Worm (Caenorhabditis elegans): ENCODE measurements around the gene laat-1.

laat-1 gene

ce11 chrII:255124-255523 is 17.5 kb upstream of the laat-1 start (continued):
- TF ChIP-seq ceh-8 (GFP tag; optimal IDR thresholded peaks at IDR 0.05) (peak; percentile 94), vab-15 (tag; optimal IDR thresholded peaks at IDR 0.05) (peak; percentile 93), sptf-1 (tag; optimal IDR thresholded peaks at IDR 0.05) (no peak), pqm-1 (tag; optimal IDR thresholded peaks at IDR 0.05) (peak; percentile 94), efl-3 (GFP tag; optimal IDR thresholded peaks at IDR 0.05) (peak; percentile 79), ztf-4 (tag; optimal IDR thresholded peaks at IDR 0.05) (peak; percentile 95), nhr-20 (tag; optimal IDR thresholded peaks at IDR 0.05) (peak; percentile 97), hpl-2 (GFP tag; optimal IDR thresholded peaks at IDR 0.05) (peak; percentile 93), nhr-237 (tag; optimal IDR thresholded peaks at IDR 0.05) (peak; percentile 86), lin-13 (GFP tag; optimal IDR thresholded peaks at IDR 0.05) (peak; percentile 98), hlh-17 (GFP tag; optimal IDR thresholded peaks at IDR 0.05; ENCODE audit: borderline replicate concordance) (no peak), mab-9 (GFP tag; IDR thresholded peaks at IDR 0.05) (peak; percentile 90), unc-30 (tag; optimal IDR thresholded peaks at IDR 0.05) (no peak), fkh-8 (tag; optimal IDR thresholded peaks at IDR 0.05) (peak; percentile 95), dpl-1 (GFP tag; optimal IDR thresholded peaks at IDR 0.05) (peak; percentile 88 to 91 (median 91)), ztf-11 (tag; optimal IDR thresholded peaks at IDR 0.05) (peak; percentile 48 to 93), hlh-4 (tag; optimal IDR thresholded peaks at IDR 0.05) (no peak), grh-1 (GFP tag; IDR thresholded peaks at IDR 0.05) (peak; percentile 92), irx-1 (tag; optimal IDR thresholded peaks at IDR 0.05) (peak; percentile 94), dsc-1 (tag; optimal IDR thresholded peaks at IDR 0.05) (peak; percentile 96), unc-98 (GFP tag; IDR thresholded peaks at IDR 0.05) (peak; percentile 65; the same call in 1 of the 2 replicates), pax-3 (tag; optimal IDR thresholded peaks at IDR 0.05) (peak; percentile 91), egl-13 (tag; optimal IDR thresholded peaks at IDR 0.05) (peak; percentile 86), nhr-76 (tag; optimal IDR thresholded peaks at IDR 0.05) (peak; percentile 58), ces-1 (GFP tag; optimal IDR thresholded peaks at IDR 0.05) (peak; percentile 93), blmp-1 (tag; optimal IDR thresholded peaks at IDR 0.05) (peak; percentile 75), ets-5 (GFP tag; IDR thresholded peaks at IDR 0.05) (no peak), lir-3 (tag; optimal IDR thresholded peaks at IDR 0.05; ENCODE audit: poor library complexity) (peak; percentile 91), nhr-85 (tag) (peak; percentile 97), nhr-28 (tag; optimal IDR thresholded peaks at IDR 0.05) (no peak), Y116A8C.19 (tag; optimal IDR thresholded peaks at IDR 0.05; ENCODE audit: borderline replicate concordance) (no peak), zag-1 (tag; optimal IDR thresholded peaks at IDR 0.05) (peak; percentile 62), jun-1 (tag; optimal IDR thresholded peaks at IDR 0.05) (peak; percentile 90), fkh-4 (tag; optimal IDR thresholded peaks at IDR 0.05; ENCODE audit: borderline replicate concordance) (peak; percentile 84), sox-4 (tag; optimal IDR thresholded peaks at IDR 0.05) (peak; percentile 91), egl-27 (tag; optimal IDR thresholded peaks at IDR 0.05) (peak; percentile 60 to 69), nhr-19 (GFP tag; conservative IDR thresholded peaks at IDR 0.05) (peak; percentile 96), F16B12.6 (tag; optimal IDR thresholded peaks at IDR 0.05) (peak; percentile 74), lsy-2 (tag; optimal IDR thresholded peaks at IDR 0.05) (peak; percentile 95 to 96), mdl-1 (tag; optimal IDR thresholded peaks at IDR 0.05) (peak in 1 of 2 experiments; percentile 86), mep-1 (tag; optimal IDR thresholded peaks at IDR 0.05) (peak; percentile 97), fkh-10 (GFP tag; optimal IDR thresholded peaks at IDR 0.05) (peak; percentile 95), swsn-7 (tag; optimal IDR thresholded peaks at IDR 0.05) (peak; percentile 97), aha-1 (tag; optimal IDR thresholded peaks at IDR 0.05) (peak; percentile 50)

- TF ChIP-seq egl-13 (tag; optimal IDR thresholded peaks at IDR 0.05) (no peak), lin-15B (tag; optimal IDR thresholded peaks at IDR 0.05) (no peak), pax-3 (tag; optimal IDR thresholded peaks at IDR 0.05) (no peak), nhr-77 (tag; optimal IDR thresholded peaks at IDR 0.05) (no peak), rnt-1 (tag; optimal IDR thresholded peaks at IDR 0.05) (no peak), dsc-1 (tag; optimal IDR thresholded peaks at IDR 0.05) (no peak), unc-130 (tag; optimal IDR thresholded peaks at IDR 0.05) (no peak), nhr-237 (tag; optimal IDR thresholded peaks at IDR 0.05) (no peak), C16A3.4 (tag; optimal IDR thresholded peaks at IDR 0.05) (no peak), nhr-19 (GFP tag; conservative IDR thresholded peaks at IDR 0.05) (no peak)
Observed at ce11 chrII:247736-248135, 10.1 kb upstream of the laat-1 start.

Data from whole organism, L1 larva.